Worm (Caenorhabditis elegans) whole organism, late embryonic: ENCODE measurements around the gene tgt-2.
A peak's percentile ranks its signal among the peaks of the same experiment; 100 is the strongest.

Experiments used
- C38D4.7 ChIP-seq: fragments of 200-800 bp; sonication (Bioruptor generic); optimal IDR thresholded peaks from 2 replicates; lab custom pipeline; 2018; ENCODE audit warnings: mild to moderate bottlenecking, missing genetic modification characterization, moderate library complexity, missing compliant biosample characterization
- F13H6.1 ChIP-seq: sonication (generic microtip); optimal IDR thresholded peaks from 2 replicates; lab custom pipeline; 2016; ENCODE audit warnings: missing genetic modification characterization, missing compliant biosample characterization
- K02D7.2 ChIP-seq: sonication (generic microtip); optimal IDR thresholded peaks from 2 replicates; lab custom pipeline; 2017; ENCODE audit warnings: mild to moderate bottlenecking, missing genetic modification characterization, missing compliant biosample characterization
- T23F11.4 ChIP-seq: fragments of 200-800 bp; sonication (Bioruptor generic); optimal IDR thresholded peaks from 2 replicates; lab custom pipeline; 2018; ENCODE audit warnings: mild to moderate bottlenecking, missing genetic modification characterization, missing compliant biosample characterization
- ahr-1 ChIP-seq: sonication (generic microtip); optimal IDR thresholded peaks from 2 replicates; lab custom pipeline; 2016; ENCODE audit warnings: missing genetic modification characterization, missing compliant biosample characterization
- ceh-14 ChIP-seq: sonication (generic microtip); optimal IDR thresholded peaks from 2 replicates; lab custom pipeline; 2016; ENCODE audit warnings: missing genotype, missing genetic modification characterization, missing compliant biosample characterization
- ceh-24 ChIP-seq: sonication (generic microtip); optimal IDR thresholded peaks from 2 replicates; lab custom pipeline; 2016; ENCODE audit warnings: mild to moderate bottlenecking, missing genetic modification characterization, missing compliant biosample characterization
- ceh-30 ChIP-seq: fragments of 150-350 bp; optimal IDR thresholded peaks from 2 replicates; lab custom pipeline; 2014; ENCODE audit warnings: missing biosample characterization, missing genetic modification characterization
- ceh-48 ChIP-seq: sonication (generic microtip); optimal IDR thresholded peaks from 2 replicates; lab custom pipeline; 2016; ENCODE audit warnings: missing genetic modification characterization, inconsistent platforms, missing compliant biosample characterization
- ceh-6 ChIP-seq: fragments of 200-800 bp; sonication (Bioruptor generic); optimal IDR thresholded peaks from 2 replicates; lab custom pipeline; 2018; ENCODE audit warnings: mild to moderate bottlenecking, missing genetic modification characterization, missing compliant biosample characterization
- elt-2 ChIP-seq: sonication (generic microtip); optimal IDR thresholded peaks from 2 replicates; lab custom pipeline; 2016; ENCODE audit warnings: missing genetic modification reagents, missing genetic modification characterization, missing compliant biosample characterization
- ets-4 ChIP-seq: sonication (generic microtip); optimal IDR thresholded peaks from 2 replicates; lab custom pipeline; 2016; ENCODE audit warnings: missing genetic modification characterization, missing compliant biosample characterization
- fax-1 ChIP-seq: sonication (generic microtip); optimal IDR thresholded peaks from 2 replicates; lab custom pipeline; 2016; ENCODE audit warnings: missing genotype, missing genetic modification characterization, missing compliant biosample characterization
- gmeb-2 ChIP-seq: sonication (generic microtip); optimal IDR thresholded peaks from 2 replicates; lab custom pipeline; 2016; ENCODE audit warnings: missing genetic modification characterization, inconsistent platforms, missing compliant biosample characterization
- hlh-8 ChIP-seq: sonication (generic microtip); optimal IDR thresholded peaks from 2 replicates; lab custom pipeline; 2016; ENCODE audit warnings: missing genotype, missing genetic modification characterization, missing compliant biosample characterization
- lin-11 ChIP-seq: fragments of 200-800 bp; sonication (Bioruptor generic); optimal IDR thresholded peaks from 2 replicates; lab custom pipeline; 2018; ENCODE audit warnings: mild to moderate bottlenecking, missing genetic modification characterization, missing compliant biosample characterization
- nfya-1 ChIP-seq: sonication (generic microtip); optimal IDR thresholded peaks from 2 replicates; lab custom pipeline; 2017; ENCODE audit warnings: missing genetic modification characterization, mild to moderate bottlenecking, missing compliant biosample characterization, antibody characterized with exemption, moderate library complexity
- nhr-11 ChIP-seq: fragments of 150-350 bp; optimal IDR thresholded peaks from 2 replicates; lab custom pipeline; 2014; ENCODE audit warnings: missing biosample characterization, missing genetic modification characterization
- nhr-232 ChIP-seq: sonication (generic microtip); optimal IDR thresholded peaks from 2 replicates; lab custom pipeline; 2016; ENCODE audit warnings: missing genetic modification characterization, missing compliant biosample characterization
- odd-2 ChIP-seq: sonication (generic microtip); optimal IDR thresholded peaks from 2 replicates; lab custom pipeline; 2017; ENCODE audit warnings: antibody characterized with exemption, mild to moderate bottlenecking, missing genetic modification characterization, missing compliant biosample characterization
- pat-9 ChIP-seq: fragments of 200-800 bp; sonication (Bioruptor generic); optimal IDR thresholded peaks from 2 replicates; lab custom pipeline; 2018; ENCODE audit warnings: mild to moderate bottlenecking, missing genetic modification characterization, moderate library complexity, missing compliant biosample characterization
- pha-2 ChIP-seq: sonication (generic microtip); optimal IDR thresholded peaks from 2 replicates; lab custom pipeline; 2017; ENCODE audit warnings: mild to moderate bottlenecking, missing genetic modification characterization, missing compliant biosample characterization
- pqm-1 ChIP-seq: sonication (generic microtip); optimal IDR thresholded peaks from 2 replicates; lab custom pipeline; 2016; ENCODE audit warnings: missing genetic modification characterization, missing compliant biosample characterization
- pros-1 ChIP-seq: fragments of 150-350 bp; optimal IDR thresholded peaks from 2 replicates; lab custom pipeline; 2014; ENCODE audit warnings: missing biosample characterization, missing genetic modification reagents, missing genetic modification characterization
- ref-2 ChIP-seq: sonication (generic microtip); optimal IDR thresholded peaks from 2 replicates; lab custom pipeline; 2016; ENCODE audit warnings: missing genetic modification characterization, missing compliant biosample characterization
- rnt-1 ChIP-seq: sonication (generic microtip); optimal IDR thresholded peaks from 2 replicates; lab custom pipeline; 2016; ENCODE audit warnings: missing genetic modification characterization, missing compliant biosample characterization
- sdc-2 ChIP-seq: sonication (generic microtip); optimal IDR thresholded peaks from 2 replicates; lab custom pipeline; 2016; ENCODE audit warnings: missing genotype, missing genetic modification characterization, missing compliant biosample characterization
- sox-2 ChIP-seq: fragments of 200-800 bp; sonication (Bioruptor generic); IDR thresholded peaks from 2 replicates; pipeline ENCODE4 v1.3.6; 2022; ENCODE audit warnings: missing genetic modification reagents, missing genetic modification characterization, missing compliant biosample characterization
- sox-4 ChIP-seq: sonication (generic microtip); optimal IDR thresholded peaks from 2 replicates; lab custom pipeline; 2017; ENCODE audit warnings: mild to moderate bottlenecking, missing genetic modification characterization, inconsistent platforms, missing compliant biosample characterization
- syd-9 ChIP-seq: sonication (generic microtip); optimal IDR thresholded peaks from 2 replicates; lab custom pipeline; 2016; ENCODE audit warnings: mild to moderate bottlenecking, missing genetic modification characterization, moderate library complexity, missing compliant biosample characterization
- tbx-2 ChIP-seq: sonication (generic microtip); optimal IDR thresholded peaks from 2 replicates; lab custom pipeline; 2016; ENCODE audit warnings: missing genetic modification characterization, missing compliant biosample characterization
- tbx-7 ChIP-seq: sonication (generic microtip); optimal IDR thresholded peaks from 2 replicates; lab custom pipeline; 2016; ENCODE audit warnings: missing genotype, missing genetic modification characterization, missing compliant biosample characterization
- ttx-3 ChIP-seq: sonication (generic microtip); optimal IDR thresholded peaks from 2 replicates; lab custom pipeline; 2016; ENCODE audit warnings: missing genetic modification reagents, missing genetic modification characterization, missing compliant biosample characterization
- unc-3 ChIP-seq, 2 experiments: fragments of 200-800 bp in 1 of 2; sonication (Bioruptor generic) in 1 of 2; sonication (generic microtip) in 1 of 2; conservative IDR thresholded peaks in 1 of 2; optimal IDR thresholded peaks in 1 of 2; 2 replicates each; pipeline versions ENCODE4 v1.3.6 to Lab custom; 2016 to 2022; ENCODE audit warnings: missing compliant biosample characterization in 2 of 2, missing genetic modification characterization in 2 of 2, missing genetic modification reagents in 1 of 2
- unc-42 ChIP-seq: sonication (generic microtip); optimal IDR thresholded peaks from 2 replicates; lab custom pipeline; 2016; ENCODE audit warnings: missing genotype, missing genetic modification characterization, missing compliant biosample characterization
- unc-55 ChIP-seq: sonication (generic microtip); optimal IDR thresholded peaks from 2 replicates; lab custom pipeline; 2017; ENCODE audit warnings: missing biosample characterization, missing genetic modification reagents, missing genetic modification characterization
- unc-86 ChIP-seq: sonication (generic microtip); optimal IDR thresholded peaks from 2 replicates; lab custom pipeline; 2016; ENCODE audit warnings: missing genetic modification characterization, missing compliant biosample characterization
- zip-5 ChIP-seq: sonication (generic microtip); optimal IDR thresholded peaks from 2 replicates; lab custom pipeline; 2016; ENCODE audit warnings: missing genetic modification characterization, missing compliant biosample characterization
- ztf-16 ChIP-seq: sonication (generic microtip); optimal IDR thresholded peaks from 2 replicates; lab custom pipeline; 2017; ENCODE audit warnings: missing genetic modification characterization, missing compliant biosample characterization

Gene tgt-2

DNA sequence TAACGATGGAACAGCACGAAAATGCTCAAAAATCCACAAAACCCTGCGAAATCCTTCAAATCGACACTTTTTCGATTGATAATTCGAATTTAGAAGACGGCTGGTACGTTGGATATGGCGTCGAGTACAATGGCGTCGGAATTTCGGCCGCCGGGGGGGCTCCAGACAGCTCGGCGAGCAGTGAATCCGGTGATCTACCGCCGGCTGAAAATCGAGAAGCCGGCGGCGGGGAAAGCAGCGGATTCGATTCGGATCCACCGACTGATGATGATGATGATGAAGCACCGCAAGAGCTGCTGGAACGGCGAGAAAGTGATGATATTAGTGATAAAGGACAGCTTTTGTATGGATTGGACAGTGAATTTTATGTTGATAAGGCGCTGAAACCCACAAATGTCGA, 7.2 kb upstream of the tgt-2 start:
- TF ChIP-seq zip-5 (no peak), pros-1 (tag; lab: Kevin White, UChicago) (no peak), ref-2 (tag; lab: Kevin White, UChicago) (no peak), ceh-48 (no peak), ets-4 (tag; lab: Kevin White, UChicago) (no peak), sox-4 (tag; lab: Kevin White, UChicago) (no peak), hlh-8 (tag; lab: Kevin White, UChicago) (no peak), lin-11 (tag; lab: Kevin White, UChicago) (no peak), fax-1 (tag; lab: Kevin White, UChicago) (no peak), ahr-1 (no peak), T23F11.4 (GFP tag; lab: Kevin White, UChicago) (no peak), tbx-7 (tag; lab: Kevin White, UChicago) (no peak), C38D4.7 (GFP tag; lab: Kevin White, UChicago) (no peak), ceh-30 (tag; lab: Kevin White, UChicago) (no peak)

DNA sequence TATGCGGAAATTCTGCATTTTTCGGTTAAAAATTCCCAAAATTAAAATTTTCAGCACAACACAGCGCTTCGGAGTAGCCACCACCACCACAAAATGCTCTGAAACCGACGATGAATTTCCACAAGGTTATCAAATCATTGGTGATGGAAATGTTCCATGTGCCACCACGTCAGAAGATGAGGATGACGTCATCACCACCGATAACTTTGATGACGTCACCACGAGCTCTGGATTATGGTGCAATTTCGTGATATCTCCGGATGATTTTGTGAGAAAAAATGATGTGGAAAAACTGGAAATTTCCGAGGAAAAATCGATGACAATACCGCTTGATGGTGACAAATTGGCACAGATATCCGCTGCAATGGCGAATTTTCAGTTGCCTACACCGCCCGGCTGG, 5.1 kb upstream of the tgt-2 start:
- TF ChIP-seq unc-86 (tag; lab: Kevin White, UChicago) (no peak), sdc-2 (tag; lab: Kevin White, UChicago) (no peak), nhr-232 (no peak), ahr-1 (no peak), ttx-3 (tag; lab: Kevin White, UChicago) (no peak), nhr-11 (no peak), elt-2 (tag; lab: Kevin White, UChicago) (no peak), F13H6.1 (tag; lab: Kevin White, UChicago) (no peak), ceh-30 (tag; lab: Kevin White, UChicago) (no peak), sox-4 (tag; lab: Kevin White, UChicago) (no peak), fax-1 (tag; lab: Kevin White, UChicago) (no peak), tbx-2 (tag; lab: Kevin White, UChicago) (no peak), pqm-1 (tag; lab: Kevin White, UChicago) (no peak), unc-42 (tag; lab: Kevin White, UChicago) (no peak)
- TF ChIP-seq, all 69 proteins: peak for 0

DNA sequence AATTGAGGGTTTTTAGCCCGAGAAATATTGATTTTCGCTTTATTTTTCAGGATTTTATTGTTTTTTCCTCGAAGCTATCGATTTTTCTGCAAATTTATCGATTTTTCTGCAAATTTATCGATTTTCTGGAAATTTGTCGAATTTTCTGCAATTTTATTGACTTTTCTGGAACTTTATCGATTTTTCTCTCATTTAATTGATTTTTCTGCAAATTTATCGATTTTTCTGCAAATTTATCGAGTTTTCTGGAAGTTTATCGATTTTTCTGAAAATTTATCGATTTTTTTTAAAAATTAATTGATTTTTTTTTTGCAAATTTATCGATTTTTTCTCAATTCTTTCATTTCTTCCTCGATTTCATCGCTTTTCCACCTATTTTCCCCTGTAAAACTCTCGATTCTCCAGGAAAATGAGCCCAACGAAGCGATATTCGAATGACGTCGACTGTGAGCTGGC, 4.6 kb upstream of the tgt-2 start, which contains the start of gene gtf-2F2:
TSS of gene gtf-2F2 (plus strand) at position 406 of the 456 bp plus-strand sequence.
- TF ChIP-seq ceh-48, result peak; percentile 74
- TF ChIP-seq K02D7.2, result no peak
- no peak for TF ChIP-seq sox-2 (GFP tag; lab: Robert Waterston, UW)
- no peak for TF ChIP-seq ceh-30 (tag; lab: Kevin White, UChicago)
- TF ChIP-seq C38D4.7 (GFP tag; lab: Kevin White, UChicago), result no peak
- TF ChIP-seq, all 69 proteins: peak for 1

DNA sequence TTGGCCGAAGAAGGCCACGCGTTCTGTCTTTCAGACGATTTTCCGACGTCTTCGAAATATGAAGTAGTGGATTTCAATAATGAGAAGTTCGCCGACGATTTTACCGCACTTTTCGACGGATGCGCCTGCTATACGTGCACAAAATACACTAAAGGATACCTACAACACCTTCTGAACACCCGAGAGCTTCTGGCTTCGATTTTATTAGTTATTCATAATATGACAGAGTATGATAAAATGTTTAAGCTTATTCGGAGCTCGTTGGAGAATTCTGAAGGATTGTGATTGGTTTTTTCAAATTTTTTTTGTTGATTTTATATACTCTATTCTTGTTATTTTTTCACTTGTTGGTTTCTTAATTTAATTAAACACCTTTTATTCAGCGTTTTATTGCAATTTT, 2.4 kb downstream of the tgt-2 start:
- no peak for TF ChIP-seq pha-2 (tag; lab: Kevin White, UChicago)
- no peak for TF ChIP-seq gmeb-2 (tag; lab: Kevin White, UChicago)
- no peak for TF ChIP-seq pat-9 (tag; lab: Kevin White, UChicago)
- no peak for TF ChIP-seq ceh-6 (GFP tag; lab: Kevin White, UChicago)
- TF ChIP-seq rnt-1 (tag; lab: Kevin White, UChicago), result no peak
- TF ChIP-seq nfya-1 (tag; lab: Kevin White, UChicago), result no peak
- TF ChIP-seq ceh-24 (tag; lab: Kevin White, UChicago), result no peak
- no peak for TF ChIP-seq tbx-2 (tag; lab: Kevin White, UChicago)
- TF ChIP-seq unc-3 (GFP tag; conservative IDR thresholded peaks at IDR 0.05; lab: Robert Waterston, UW), result no peak
- no peak for TF ChIP-seq unc-3 (tag; optimal IDR thresholded peaks at IDR 0.05; lab: Kevin White, UChicago)
- TF ChIP-seq ets-4 (tag; lab: Kevin White, UChicago), result no peak
- no peak for TF ChIP-seq unc-55 (GFP tag; lab: Kevin White, UChicago)
- no peak for TF ChIP-seq sdc-2 (tag; lab: Kevin White, UChicago)
- TF ChIP-seq fax-1 (tag; lab: Kevin White, UChicago), result no peak
- TF ChIP-seq odd-2 (tag; lab: Kevin White, UChicago), result no peak
- no peak for TF ChIP-seq ceh-14 (tag; lab: Kevin White, UChicago)
- no peak for TF ChIP-seq pqm-1 (tag; lab: Kevin White, UChicago)
- no peak for TF ChIP-seq syd-9
- TF ChIP-seq ztf-16, result no peak
